Fruit fly (Drosophila melanogaster): ENCODE data around the gene MFS10.

Gene MFS10

dm6 chrX:13108144-13108824, 20.5 kb upstream of the MFS10 start, which contains the start of gene Fer3HCH (continued):
- TF ChIP-seq CG11085 (GFP tag; IDR thresholded peaks at IDR 0.05) (no peak), CG11504 (tag; optimal IDR thresholded peaks at IDR 0.05) (peak; percentile 11), YL-1 (GFP tag; optimal IDR thresholded peaks at IDR 0.05) (no peak), CG4328 (GFP tag; optimal IDR thresholded peaks at IDR 0.05) (peak; percentile 51), Gug (GFP tag; IDR thresholded peaks at IDR 0.05) (no peak), dmrt11E (tag; optimal IDR thresholded peaks at IDR 0.05) (peak; percentile 15), Dbx (GFP tag; IDR thresholded peaks at IDR 0.05) (no peak), CG1603 (tag; optimal IDR thresholded peaks at IDR 0.05) (peak; percentile 22), Sox100B (GFP tag; optimal IDR thresholded peaks at IDR 0.05) (peak; percentile 27), CG12659 (GFP tag; optimal IDR thresholded peaks at IDR 0.05) (no peak), slou (GFP tag; optimal IDR thresholded peaks at IDR 0.05) (no peak), Max (GFP tag; optimal IDR thresholded peaks at IDR 0.05) (no peak), wek (GFP tag; optimal IDR thresholded peaks at IDR 0.05) (no peak), sd (tag; optimal IDR thresholded peaks at IDR 0.05) (no peak), Six4 (GFP tag; optimal IDR thresholded peaks at IDR 0.05) (no peak), danr (GFP tag; IDR thresholded peaks at IDR 0.05) (no peak), Side (GFP tag; optimal IDR thresholded peaks at IDR 0.05) (no peak), da (GFP tag; optimal IDR thresholded peaks at IDR 0.05) (no peak), CG13123 (GFP tag; optimal IDR thresholded peaks at IDR 0.05) (no peak), CG16815 (GFP tag; optimal IDR thresholded peaks at IDR 0.05) (no peak), Hmx (GFP tag; optimal IDR thresholded peaks at IDR 0.05) (no peak), chn (GFP tag; optimal IDR thresholded peaks at IDR 0.05) (no peak), stwl (tag; optimal IDR thresholded peaks at IDR 0.05) (no peak), sima (GFP tag; optimal IDR thresholded peaks at IDR 0.05) (no peak), Usf (GFP tag; optimal IDR thresholded peaks at IDR 0.05) (no peak), E2f2 (GFP tag; IDR thresholded peaks at IDR 0.05) (no peak), CG3995 (GFP tag; optimal IDR thresholded peaks at IDR 0.05) (no peak), CG10462 (GFP tag; optimal IDR thresholded peaks at IDR 0.05) (no peak), CG4730 (GFP tag; IDR thresholded peaks at IDR 0.05) (no peak), CTCF (GFP tag; optimal IDR thresholded peaks at IDR 0.05) (no peak), lmd (GFP tag; IDR thresholded peaks at IDR 0.05) (no peak), CG17361 (GFP tag; IDR thresholded peaks at IDR 0.05) (no peak), CG7963 (GFP tag; IDR thresholded peaks at IDR 0.05; ENCODE audit: partially characterized antibody) (no peak), Abd-B (GFP tag; optimal IDR thresholded peaks at IDR 0.05) (no peak), tio (GFP tag; optimal IDR thresholded peaks at IDR 0.05) (no peak), CG13296 (GFP tag; optimal IDR thresholded peaks at IDR 0.05) (peak; percentile 36), CG13424 (tag; optimal IDR thresholded peaks at IDR 0.05) (peak; percentile 30), H2.0 (GFP tag; IDR thresholded peaks at IDR 0.05) (no peak), vfl (GFP tag; optimal IDR thresholded peaks at IDR 0.05) (no peak), CG14441 (GFP tag; IDR thresholded peaks at IDR 0.05) (no peak), CG17612 (GFP tag; IDR thresholded peaks at IDR 0.05) (0 out of 2 replicates have a peak, but pooled peaks have one; percentile 12), Doc2 (GFP tag; IDR thresholded peaks at IDR 0.05) (no peak), CG6813 (GFP tag; optimal IDR thresholded peaks at IDR 0.05) (no peak), crp (GFP tag; optimal IDR thresholded peaks at IDR 0.05) (no peak), HLH4C (GFP tag; IDR thresholded peaks at IDR 0.05; ENCODE audit: partially characterized antibody) (no peak), CG13775 (GFP tag; optimal IDR thresholded peaks at IDR 0.05) (no peak), CG8089 (GFP tag; optimal IDR thresholded peaks at IDR 0.05) (no peak), sob (GFP tag; IDR thresholded peaks at IDR 0.05) (no peak), az2 (GFP tag; optimal IDR thresholded peaks at IDR 0.05) (no peak), sr (GFP tag; IDR thresholded peaks at IDR 0.05) (no peak), CG10979 (tag; optimal IDR thresholded peaks at IDR 0.05) (no peak)

All from whole organism, embryonic.